Worm (Caenorhabditis elegans): ENCODE measurements around the gene ctsa-2.

- no peak for TF ChIP-seq hnd-1 (tag; optimal IDR thresholded peaks at IDR 0.05)
- no peak for TF ChIP-seq scrt-1 (GFP tag; IDR thresholded peaks at IDR 0.05)
- no peak for TF ChIP-seq ama-1 (optimal IDR thresholded peaks at IDR 0.05)
- TF ChIP-seq hmbx-1 (tag; optimal IDR thresholded peaks at IDR 0.05), result no peak
- TF ChIP-seq tbx-37 (GFP tag; conservative IDR thresholded peaks at IDR 0.05), result no peak
- TF ChIP-seq F13C5.2 (tag; optimal IDR thresholded peaks at IDR 0.05), result no peak
- no peak for TF ChIP-seq tbx-11 (GFP tag; IDR thresholded peaks at IDR 0.05)
Measured at ce11 chrX:6429552-6429951, 858 bp downstream of the ctsa-2 start.
